Worm (Caenorhabditis elegans) whole organism, midembryonic: ENCODE measurements around the gene rcd-1.

ENCODE experiments used
- T22C8.4 ChIP-seq: fragments of 200-800 bp; sonication (Bioruptor generic); IDR thresholded peaks from 2 replicates; pipeline ENCODE4 v1.3.6; 2022; ENCODE audit warnings: missing genetic modification characterization, missing compliant biosample characterization
- flt-1 ChIP-seq: fragments of 200-800 bp; sonication (Bioruptor generic); IDR thresholded peaks from 2 replicates; pipeline ENCODE4 v1.3.6; 2022; ENCODE audit warnings: missing genetic modification characterization, missing compliant biosample characterization

DNA sequence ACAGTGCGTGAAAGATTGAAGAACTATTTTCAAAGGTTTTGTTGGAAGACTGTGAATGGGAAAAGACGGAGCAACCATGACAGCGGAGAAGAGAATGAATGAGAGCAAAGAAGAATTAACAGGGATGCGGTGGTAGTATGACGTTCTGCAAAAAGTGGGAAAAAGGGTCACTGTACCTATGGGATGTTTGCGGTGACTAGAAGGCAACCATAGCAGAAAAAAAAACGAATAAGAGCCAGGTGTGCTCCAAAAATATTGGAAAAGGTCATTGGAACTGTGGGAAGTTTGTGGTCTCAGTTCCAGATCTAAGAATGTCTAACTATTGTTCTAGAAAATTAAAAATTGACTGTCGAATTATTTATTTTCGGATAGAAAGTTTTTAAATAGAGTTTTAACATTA, 5.0 kb upstream of the rcd-1 start, which contains the start of gene fbxb-90:
- TF ChIP-seq T22C8.4 (no peak), flt-1 (GFP tag; lab: Robert Waterston, UW) (no peak)
